Worm (Caenorhabditis elegans) whole organism, early embryonic: Measurements from ENCODE around the gene cest-33.

Source experiments
- B0310.2 ChIP-seq: sonication (generic microtip); optimal IDR thresholded peaks from 2 replicates; lab custom pipeline; 2016; ENCODE audit warnings: mild to moderate bottlenecking, missing genetic modification characterization, missing compliant biosample characterization
- F13C5.2 ChIP-seq: sonication (generic microtip); optimal IDR thresholded peaks from 2 replicates; lab custom pipeline; 2017; ENCODE audit warnings: mild to moderate bottlenecking, missing genetic modification characterization, inconsistent platforms, missing compliant biosample characterization
- aly-1 ChIP-seq: sonication (generic microtip); optimal IDR thresholded peaks from 2 replicates; lab custom pipeline; 2016; ENCODE audit warnings: missing genetic modification characterization, missing compliant biosample characterization
- ama-1 ChIP-seq: fragments of 150-350 bp; optimal IDR thresholded peaks from 2 replicates; lab custom pipeline; 2014
- ceh-13 ChIP-seq: fragments of 200-800 bp; sonication (Bioruptor generic); optimal IDR thresholded peaks from 2 replicates; lab custom pipeline; 2018; ENCODE audit warnings: mild to moderate bottlenecking, missing genetic modification characterization, missing compliant biosample characterization
- ets-7 ChIP-seq: sonication (generic microtip); optimal IDR thresholded peaks from 2 replicates; lab custom pipeline; 2016; ENCODE audit warnings: missing genotype, missing genetic modification characterization, missing compliant biosample characterization
- flt-1 ChIP-seq: fragments of 200-800 bp; sonication (Bioruptor generic); IDR thresholded peaks from 2 replicates; pipeline ENCODE4 v1.3.6; 2022; ENCODE audit warnings: missing genetic modification characterization, missing compliant biosample characterization
- hmbx-1 ChIP-seq: sonication (generic microtip); optimal IDR thresholded peaks from 2 replicates; lab custom pipeline; 2016; ENCODE audit warnings: mild to moderate bottlenecking, missing genetic modification characterization, missing compliant biosample characterization
- hmg-4 ChIP-seq: fragments of 200-800 bp; sonication (Bioruptor generic); optimal IDR thresholded peaks from 2 replicates; lab custom pipeline; 2018; ENCODE audit warnings: mild to moderate bottlenecking, missing genetic modification characterization, missing compliant biosample characterization
- scrt-1 ChIP-seq: fragments of 200-800 bp; sonication (Bioruptor generic); IDR thresholded peaks from 2 replicates; pipeline ENCODE4 v1.3.6; 2022; ENCODE audit warnings: missing genetic modification characterization, missing compliant biosample characterization
- sea-1 ChIP-seq: fragments of 200-800 bp; sonication (Bioruptor generic); conservative IDR thresholded peaks from 2 replicates; pipeline ENCODE4 v1.3.6; 2022; ENCODE audit warnings: missing genetic modification characterization, missing compliant biosample characterization
- tbx-11 ChIP-seq: fragments of 200-800 bp; sonication (Bioruptor generic); IDR thresholded peaks from 2 replicates; pipeline ENCODE4 v1.3.6; 2022; ENCODE audit warnings: missing genetic modification characterization, missing compliant biosample characterization
- tra-4 ChIP-seq: sonication (generic microtip); optimal IDR thresholded peaks from 2 replicates; lab custom pipeline; 2017; ENCODE audit warnings: missing genetic modification characterization, missing compliant biosample characterization

DNA sequence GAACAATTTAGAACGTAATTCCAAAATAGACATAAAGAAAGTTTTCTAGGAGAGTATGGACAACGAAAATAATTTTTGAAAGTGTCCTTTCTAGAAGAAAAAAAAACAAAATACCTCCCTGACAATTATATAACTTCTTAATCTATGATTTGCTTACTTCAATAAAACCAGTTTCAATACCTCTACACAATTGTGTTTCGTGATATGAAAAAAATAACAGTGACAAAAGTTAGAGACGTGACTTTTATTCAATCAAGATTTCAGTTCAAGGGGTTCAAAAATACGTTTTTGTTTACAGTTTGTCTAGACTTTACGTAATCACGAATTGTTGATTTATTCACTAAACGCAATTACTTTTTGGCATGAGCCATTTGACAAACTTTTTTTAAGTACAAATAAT is 44.2 kb downstream of the cest-33 start:
- TF ChIP-seq F13C5.2 (no peak), aly-1 (no peak), ama-1 (no peak), flt-1 (GFP tag; lab: Robert Waterston, UW) (no peak), B0310.2 (tag; lab: Kevin White, UChicago) (no peak), sea-1 (GFP tag; lab: Robert Waterston, UW) (no peak), ets-7 (no peak), hmbx-1 (tag; lab: Kevin White, UChicago) (no peak), tbx-11 (no peak), scrt-1 (GFP tag; lab: Robert Waterston, UW) (no peak), tra-4 (no peak), ceh-13 (GFP tag; lab: Kevin White, UChicago) (no peak), hmg-4 (no peak)
